Worm (Caenorhabditis elegans) whole organism, early embryonic: ENCODE measurements around the gene pmpl-1.

Experiments used
- B0310.2 ChIP-seq: sonication (generic microtip); optimal IDR thresholded peaks from 2 replicates; lab custom pipeline; 2016; ENCODE audit warnings: mild to moderate bottlenecking, missing genetic modification characterization, missing compliant biosample characterization
- F13C5.2 ChIP-seq: sonication (generic microtip); optimal IDR thresholded peaks from 2 replicates; lab custom pipeline; 2017; ENCODE audit warnings: mild to moderate bottlenecking, missing genetic modification characterization, inconsistent platforms, missing compliant biosample characterization
- aly-1 ChIP-seq: sonication (generic microtip); optimal IDR thresholded peaks from 2 replicates; lab custom pipeline; 2016; ENCODE audit warnings: missing genetic modification characterization, missing compliant biosample characterization
- ama-1 ChIP-seq: fragments of 150-350 bp; optimal IDR thresholded peaks from 2 replicates; lab custom pipeline; 2014
- ceh-13 ChIP-seq: fragments of 200-800 bp; sonication (Bioruptor generic); optimal IDR thresholded peaks from 2 replicates; lab custom pipeline; 2018; ENCODE audit warnings: mild to moderate bottlenecking, missing genetic modification characterization, missing compliant biosample characterization
- ceh-36 ChIP-seq: sonication (generic microtip); optimal IDR thresholded peaks from 2 replicates; lab custom pipeline; 2016; ENCODE audit warnings: missing genetic modification characterization, inconsistent platforms, missing compliant biosample characterization
- ets-7 ChIP-seq: sonication (generic microtip); optimal IDR thresholded peaks from 2 replicates; lab custom pipeline; 2016; ENCODE audit warnings: missing genotype, missing genetic modification characterization, missing compliant biosample characterization
- flt-1 ChIP-seq: fragments of 200-800 bp; sonication (Bioruptor generic); IDR thresholded peaks from 2 replicates; pipeline ENCODE4 v1.3.6; 2022; ENCODE audit warnings: missing genetic modification characterization, missing compliant biosample characterization
- hmbx-1 ChIP-seq: sonication (generic microtip); optimal IDR thresholded peaks from 2 replicates; lab custom pipeline; 2016; ENCODE audit warnings: mild to moderate bottlenecking, missing genetic modification characterization, missing compliant biosample characterization
- hmg-4 ChIP-seq: fragments of 200-800 bp; sonication (Bioruptor generic); optimal IDR thresholded peaks from 2 replicates; lab custom pipeline; 2018; ENCODE audit warnings: mild to moderate bottlenecking, missing genetic modification characterization, missing compliant biosample characterization
- hnd-1 ChIP-seq: sonication (generic microtip); optimal IDR thresholded peaks from 2 replicates; lab custom pipeline; 2016; ENCODE audit warnings: missing genetic modification characterization, missing compliant biosample characterization
- pes-1 ChIP-seq: fragments of 200-800 bp; sonication (Bioruptor generic); IDR thresholded peaks from 2 replicates; pipeline ENCODE4 v1.3.6; 2022; ENCODE audit warnings: missing genetic modification reagents, missing genetic modification characterization, missing compliant biosample characterization
- scrt-1 ChIP-seq: fragments of 200-800 bp; sonication (Bioruptor generic); IDR thresholded peaks from 2 replicates; pipeline ENCODE4 v1.3.6; 2022; ENCODE audit warnings: missing genetic modification characterization, missing compliant biosample characterization
- sea-1 ChIP-seq: fragments of 200-800 bp; sonication (Bioruptor generic); conservative IDR thresholded peaks from 2 replicates; pipeline ENCODE4 v1.3.6; 2022; ENCODE audit warnings: missing genetic modification characterization, missing compliant biosample characterization
- tbx-11 ChIP-seq: fragments of 200-800 bp; sonication (Bioruptor generic); IDR thresholded peaks from 2 replicates; pipeline ENCODE4 v1.3.6; 2022; ENCODE audit warnings: missing genetic modification characterization, missing compliant biosample characterization
- tbx-37 ChIP-seq: fragments of 200-800 bp; sonication (Bioruptor generic); conservative IDR thresholded peaks from 2 replicates; pipeline ENCODE4 v1.3.6; 2022; ENCODE audit warnings: missing genetic modification reagents, missing genetic modification characterization, missing compliant biosample characterization
- tra-4 ChIP-seq: sonication (generic microtip); optimal IDR thresholded peaks from 2 replicates; lab custom pipeline; 2017; ENCODE audit warnings: missing genetic modification characterization, missing compliant biosample characterization

The pmpl-1 gene

ce11 chrX:3787431-3788076 is at the start of gene pmpl-1:
Gene pmpl-1, plus strand, starts transcription at chrX:3788026.
- TF ChIP-seq hmg-4: peak; percentile 55
- TF ChIP-seq ceh-36 (tag; lab: Kevin White, UChicago): no peak

- no peak for TF ChIP-seq hmbx-1 (tag; lab: Kevin White, UChicago)
- no peak for TF ChIP-seq ceh-36 (tag; lab: Kevin White, UChicago)
- TF ChIP-seq F13C5.2 (tag; lab: Kevin White, UChicago): no peak
- peak; percentile 20 for TF ChIP-seq ets-7 (tag; lab: Kevin White, UChicago)
Measured at ce11 chrX:3738617-3739016, 49.2 kb upstream of the pmpl-1 start.

- TF ChIP-seq ama-1 (lab: Kevin White, UChicago) (no peak), tbx-37 (GFP tag; lab: Robert Waterston, UW) (no peak), ceh-36 (tag; lab: Kevin White, UChicago) (no peak), tra-4 (tag; lab: Kevin White, UChicago) (no peak)
Measured at ce11 chrX:3742223-3742622, 45.6 kb upstream of the pmpl-1 start, which contains the start of gene fkh-2. Gene fkh-2, minus strand, starts transcription at chrX:3742323.

- TF ChIP-seq aly-1 (tag; lab: Kevin White, UChicago) (no peak), ceh-36 (tag; lab: Kevin White, UChicago) (no peak), pes-1 (GFP tag; lab: Robert Waterston, UW) (no peak), tbx-11 (GFP tag; lab: Robert Waterston, UW) (no peak), sea-1 (no peak), hmg-4 (no peak), B0310.2 (tag; lab: Kevin White, UChicago) (no peak), hmbx-1 (tag; lab: Kevin White, UChicago) (no peak)
Measured at ce11 chrX:3743190-3743589, 44.6 kb upstream of the pmpl-1 start.

- TF ChIP-seq ets-7 (tag; lab: Kevin White, UChicago): no peak
- no peak for TF ChIP-seq hnd-1 (tag; lab: Kevin White, UChicago)
Measured at ce11 chrX:3751370-3751769, 36.5 kb upstream of the pmpl-1 start.

ce11 chrX:3752443-3752842 is 35.4 kb upstream of the pmpl-1 start:
- TF ChIP-seq scrt-1 (GFP tag; lab: Robert Waterston, UW) (no peak), tra-4 (tag; lab: Kevin White, UChicago) (no peak), hmbx-1 (tag; lab: Kevin White, UChicago) (no peak), F13C5.2 (tag; lab: Kevin White, UChicago) (no peak), flt-1 (GFP tag; lab: Robert Waterston, UW) (no peak), hmg-4 (no peak), ets-7 (tag; lab: Kevin White, UChicago) (no peak), tbx-11 (GFP tag; lab: Robert Waterston, UW) (no peak), ceh-36 (tag; lab: Kevin White, UChicago) (no peak), aly-1 (tag; lab: Kevin White, UChicago) (no peak), B0310.2 (tag; lab: Kevin White, UChicago) (no peak), ama-1 (lab: Kevin White, UChicago) (no peak), pes-1 (GFP tag; lab: Robert Waterston, UW) (no peak), ceh-13 (GFP tag; lab: Kevin White, UChicago) (no peak), tbx-37 (GFP tag; lab: Robert Waterston, UW) (no peak), hnd-1 (tag; lab: Kevin White, UChicago) (no peak), sea-1 (no peak)

- no peak for TF ChIP-seq hmg-4
- no peak for TF ChIP-seq ets-7 (tag; lab: Kevin White, UChicago)
- no peak for TF ChIP-seq ceh-36 (tag; lab: Kevin White, UChicago)
- TF ChIP-seq aly-1 (tag; lab: Kevin White, UChicago): no peak
- no peak for TF ChIP-seq sea-1
- no peak for TF ChIP-seq hmbx-1 (tag; lab: Kevin White, UChicago)
- no peak for TF ChIP-seq ceh-13 (GFP tag; lab: Kevin White, UChicago)
Measured at ce11 chrX:3755753-3756152, 32.1 kb upstream of the pmpl-1 start.

ce11 chrX:3756238-3756637 is 31.6 kb upstream of the pmpl-1 start:
- TF ChIP-seq flt-1 (GFP tag; lab: Robert Waterston, UW): no peak
- no peak for TF ChIP-seq pes-1 (GFP tag; lab: Robert Waterston, UW)
- no peak for TF ChIP-seq B0310.2 (tag; lab: Kevin White, UChicago)
- no peak for TF ChIP-seq tbx-37 (GFP tag; lab: Robert Waterston, UW)
- TF ChIP-seq hmbx-1 (tag; lab: Kevin White, UChicago): no peak

ce11 chrX:3758399-3758798 is 29.4 kb upstream of the pmpl-1 start, which contains the start of gene T14G12.12:
Gene T14G12.12, minus strand, starts transcription at chrX:3758499.
- TF ChIP-seq hnd-1 (tag; lab: Kevin White, UChicago) (no peak), pes-1 (GFP tag; lab: Robert Waterston, UW) (no peak), ets-7 (tag; lab: Kevin White, UChicago) (no peak), tbx-37 (GFP tag; lab: Robert Waterston, UW) (no peak), ama-1 (lab: Kevin White, UChicago) (no peak), hmg-4 (no peak), hmbx-1 (tag; lab: Kevin White, UChicago) (no peak), scrt-1 (GFP tag; lab: Robert Waterston, UW) (no peak), ceh-13 (GFP tag; lab: Kevin White, UChicago) (no peak), aly-1 (tag; lab: Kevin White, UChicago) (no peak), ceh-36 (tag; lab: Kevin White, UChicago) (no peak), tra-4 (tag; lab: Kevin White, UChicago) (no peak), flt-1 (GFP tag; lab: Robert Waterston, UW) (no peak)
